Worm (Caenorhabditis elegans) whole organism, L4 larva: ENCODE results near the gene Y41C4A.22.

Experiments used
- D1046.2 ChIP-seq: fragments of 200-800 bp; sonication (Bioruptor generic); IDR thresholded peaks from 2 replicates; pipeline ENCODE4 v1.3.6; 2022; ENCODE audit warnings: missing genetic modification characterization, missing compliant biosample characterization
- F10B5.3 ChIP-seq: sonication (generic microtip); optimal IDR thresholded peaks from 2 replicates; lab custom pipeline; 2016; ENCODE audit warnings: mild to moderate bottlenecking, missing genetic modification characterization, missing compliant biosample characterization
- F49E8.2 ChIP-seq: sonication (generic microtip); optimal IDR thresholded peaks from 2 replicates; lab custom pipeline; 2016; ENCODE audit warnings: missing compliant biosample characterization, mild to moderate bottlenecking, missing genetic modification characterization, borderline replicate concordance
- R02D3.7 ChIP-seq: fragments of 150-350 bp; sonication (generic microtip); optimal IDR thresholded peaks from 3 replicates; lab custom pipeline; 2014; ENCODE audit warnings: missing biosample characterization, missing genetic modification characterization
- T20F7.1 ChIP-seq: fragments of 200-800 bp; sonication (Bioruptor generic); optimal IDR thresholded peaks from 2 replicates; lab custom pipeline; 2018; ENCODE audit warnings: mild to moderate bottlenecking, missing genetic modification characterization, missing compliant biosample characterization
- Y105C5A.15 ChIP-seq: fragments of 200-800 bp; sonication (Bioruptor generic); IDR thresholded peaks from 2 replicates; pipeline ENCODE4 v1.3.6; 2022; ENCODE audit warnings: missing genetic modification characterization, missing compliant biosample characterization
- ZK337.2 ChIP-seq: fragments of 200-800 bp; sonication (Bioruptor generic); IDR thresholded peaks from 2 replicates; pipeline ENCODE4 v1.3.6; 2022; ENCODE audit warnings: missing genetic modification reagents, missing genetic modification characterization, missing compliant biosample characterization
- arid-1 ChIP-seq: fragments of 200-800 bp; sonication (Bioruptor generic); conservative IDR thresholded peaks from 2 replicates; pipeline ENCODE4 v1.3.6; 2022; ENCODE audit warnings: missing genetic modification reagents, missing genetic modification characterization, missing compliant biosample characterization
- ceh-44 ChIP-seq: fragments of 200-800 bp; sonication (Bioruptor generic); IDR thresholded peaks from 2 replicates; pipeline ENCODE4 v1.3.6; 2022; ENCODE audit warnings: missing genetic modification reagents, missing genetic modification characterization, missing compliant biosample characterization
- ceh-62 ChIP-seq: sonication (generic microtip); optimal IDR thresholded peaks from 2 replicates; lab custom pipeline; 2017; ENCODE audit warnings: missing biosample characterization, missing genetic modification characterization
- ces-1 ChIP-seq: fragments of 150-350 bp; sonication (generic microtip); optimal IDR thresholded peaks from 4 replicates; lab custom pipeline; 2014; ENCODE audit warnings: missing biosample characterization, missing genetic modification reagents, missing genetic modification characterization
- ctbp-1 ChIP-seq: fragments of 200-800 bp; sonication (Bioruptor generic); IDR thresholded peaks from 2 replicates; pipeline ENCODE4 v1.3.6; 2022; ENCODE audit warnings: missing genetic modification reagents, missing genetic modification characterization, missing compliant biosample characterization
- daf-12 ChIP-seq: fragments of 150-350 bp; optimal IDR thresholded peaks from 2 replicates; lab custom pipeline; 2014; ENCODE audit warnings: missing biosample characterization, missing genetic modification reagents, missing genetic modification characterization
- daf-19 ChIP-seq: fragments of 200-800 bp; sonication (Bioruptor generic); conservative IDR thresholded peaks from 2 replicates; pipeline ENCODE4 v1.3.6; 2022; ENCODE audit warnings: missing genetic modification characterization, missing compliant biosample characterization
- daf-8 ChIP-seq: fragments of 200-800 bp; sonication (Bioruptor generic); IDR thresholded peaks from 2 replicates; pipeline ENCODE4 v1.3.6; 2022; ENCODE audit warnings: missing genetic modification characterization, missing compliant biosample characterization
- dmd-6 ChIP-seq: fragments of 200-800 bp; sonication (Bioruptor generic); IDR thresholded peaks from 2 replicates; pipeline ENCODE4 v1.3.6; 2022; ENCODE audit warnings: missing genetic modification reagents, missing genetic modification characterization, missing compliant biosample characterization
- dpl-1 ChIP-seq: fragments of 150-350 bp; optimal IDR thresholded peaks from 2 replicates; lab custom pipeline; 2014; ENCODE audit warnings: missing biosample characterization, missing genetic modification reagents, missing genetic modification characterization
- dve-1 ChIP-seq: sonication (generic microtip); optimal IDR thresholded peaks from 2 replicates; lab custom pipeline; 2017; ENCODE audit warnings: antibody characterized with exemption, mild to moderate bottlenecking, missing genetic modification characterization, missing compliant biosample characterization; ENCODE audit not compliant: insufficient read depth
- hlh-11 ChIP-seq: fragments of 200-800 bp; sonication (Bioruptor generic); optimal IDR thresholded peaks from 2 replicates; lab custom pipeline; 2018; ENCODE audit warnings: mild to moderate bottlenecking, missing genetic modification characterization, missing compliant biosample characterization
- hlh-30 ChIP-seq: sonication (generic microtip); optimal IDR thresholded peaks from 2 replicates; lab custom pipeline; 2017; ENCODE audit warnings: antibody characterized with exemption, mild to moderate bottlenecking, missing genetic modification characterization, missing compliant biosample characterization; ENCODE audit not compliant: insufficient read depth
- hmg-1.1 ChIP-seq: fragments of 200-800 bp; sonication (Bioruptor generic); IDR thresholded peaks from 2 replicates; pipeline ENCODE4 v1.3.6; 2022; ENCODE audit warnings: missing genetic modification reagents, missing genetic modification characterization, missing compliant biosample characterization
- lin-1 ChIP-seq: fragments of 200-800 bp; sonication (Bioruptor generic); IDR thresholded peaks from 2 replicates; pipeline ENCODE4 v1.3.6; 2022; ENCODE audit warnings: missing genetic modification reagents, missing genetic modification characterization, missing compliant biosample characterization
- lin-13 ChIP-seq: fragments of 150-350 bp; optimal IDR thresholded peaks from 2 replicates; lab custom pipeline; 2014; ENCODE audit warnings: missing biosample characterization, missing genetic modification reagents, missing genetic modification characterization
- lin-29 ChIP-seq: fragments of 200-800 bp; sonication (Bioruptor generic); IDR thresholded peaks from 2 replicates; pipeline ENCODE4 v1.3.6; 2022; ENCODE audit warnings: missing genetic modification reagents, missing genetic modification characterization, missing compliant biosample characterization
- lin-39 ChIP-seq: fragments of 150-350 bp; optimal IDR thresholded peaks from 2 replicates; lab custom pipeline; 2014; ENCODE audit warnings: missing biosample characterization, missing genetic modification reagents, missing genetic modification characterization
- mdl-1 ChIP-seq, 2 experiments: fragments of 150-350 bp in 1 of 2; sonication (generic microtip) in 1 of 2; optimal IDR thresholded peaks; 2 replicates each; lab custom pipeline; 2014 to 2017; ENCODE audit warnings: missing biosample characterization in 2 of 2, missing genetic modification characterization in 2 of 2
- mep-1 ChIP-seq: fragments of 150-350 bp; sonication (generic microtip); optimal IDR thresholded peaks from 3 replicates; lab custom pipeline; 2014; ENCODE audit warnings: missing biosample characterization, missing genetic modification characterization
- mes-2 ChIP-seq: sonication (generic microtip); optimal IDR thresholded peaks from 2 replicates; lab custom pipeline; 2016; ENCODE audit warnings: missing genotype, mild to moderate bottlenecking, missing genetic modification characterization, missing compliant biosample characterization; ENCODE audit not compliant: poor library complexity, severe bottlenecking
- mxl-3 ChIP-seq: fragments of 200-800 bp; sonication (Bioruptor generic); optimal IDR thresholded peaks from 2 replicates; lab custom pipeline; 2018; ENCODE audit warnings: mild to moderate bottlenecking, missing genetic modification characterization, missing compliant biosample characterization
- nhr-102 ChIP-seq: sonication (generic microtip); optimal IDR thresholded peaks from 2 replicates; lab custom pipeline; 2016; ENCODE audit warnings: mild to moderate bottlenecking, missing genetic modification characterization, moderate library complexity, missing compliant biosample characterization
- nhr-41 ChIP-seq: fragments of 200-800 bp; sonication (Bioruptor generic); IDR thresholded peaks from 2 replicates; pipeline ENCODE4 v1.3.6; 2022; ENCODE audit warnings: missing genetic modification reagents, missing genetic modification characterization, missing compliant biosample characterization
- nhr-48 ChIP-seq: sonication (generic microtip); optimal IDR thresholded peaks from 2 replicates; lab custom pipeline; 2016; ENCODE audit warnings: mild to moderate bottlenecking, missing genetic modification characterization, missing compliant biosample characterization
- nhr-76 ChIP-seq: fragments of 150-350 bp; optimal IDR thresholded peaks from 2 replicates; lab custom pipeline; 2014; ENCODE audit warnings: missing biosample characterization, missing genetic modification characterization
- pha-4 ChIP-seq, 2 experiments: fragments of 150-350 bp in 1 of 2; fragments of 200-800 bp in 1 of 2; sonication (Bioruptor generic) in 1 of 2; IDR thresholded peaks in 1 of 2; optimal IDR thresholded peaks in 1 of 2; 2 replicates each; pipeline versions ENCODE4 v1.3.6 to Lab custom; 2014 to 2022; ENCODE audit warnings: missing genetic modification characterization in 2 of 2, missing genetic modification reagents in 2 of 2, missing biosample characterization in 1 of 2, missing compliant biosample characterization in 1 of 2
- php-3 ChIP-seq: fragments of 200-800 bp; sonication (Bioruptor generic); IDR thresholded peaks from 2 replicates; pipeline ENCODE4 v1.3.6; 2022; ENCODE audit warnings: missing genetic modification reagents, missing genetic modification characterization, missing compliant biosample characterization
- pqm-1 ChIP-seq: sonication (generic microtip); optimal IDR thresholded peaks from 2 replicates; lab custom pipeline; 2017; ENCODE audit warnings: missing biosample characterization, missing genetic modification characterization
- set-16 ChIP-seq: fragments of 200-800 bp; sonication (Bioruptor generic); IDR thresholded peaks from 2 replicates; pipeline ENCODE4 v1.3.6; 2022; ENCODE audit warnings: missing genetic modification reagents, missing genetic modification characterization, missing compliant biosample characterization
- snpc-1.2 ChIP-seq: fragments of 200-800 bp; sonication (Bioruptor generic); IDR thresholded peaks from 2 replicates; pipeline ENCODE4 v1.3.6; 2022; ENCODE audit warnings: missing genetic modification reagents, missing genetic modification characterization, missing compliant biosample characterization
- snpc-4 ChIP-seq: fragments of 150-350 bp; optimal IDR thresholded peaks from 2 replicates; lab custom pipeline; 2014; ENCODE audit warnings: missing biosample characterization, missing genetic modification characterization
- spr-1 ChIP-seq: sonication (generic microtip); optimal IDR thresholded peaks from 2 replicates; lab custom pipeline; 2016; ENCODE audit warnings: mild to moderate bottlenecking, missing genetic modification characterization, missing compliant biosample characterization
- tag-97 ChIP-seq: fragments of 200-800 bp; sonication (Bioruptor generic); IDR thresholded peaks from 2 replicates; pipeline ENCODE4 v1.3.6; 2022; ENCODE audit warnings: missing genetic modification characterization, missing compliant biosample characterization
- vab-7 ChIP-seq: fragments of 200-800 bp; sonication (Bioruptor generic); IDR thresholded peaks from 2 replicates; pipeline ENCODE4 v1.3.6; 2022; ENCODE audit warnings: missing genetic modification reagents, missing genetic modification characterization, missing compliant biosample characterization
- zag-1 ChIP-seq: fragments of 150-350 bp; optimal IDR thresholded peaks from 2 replicates; lab custom pipeline; 2014; ENCODE audit warnings: missing biosample characterization, missing genetic modification characterization
- zfp-2 ChIP-seq: sonication (generic microtip); optimal IDR thresholded peaks from 2 replicates; lab custom pipeline; 2016; ENCODE audit warnings: mild to moderate bottlenecking, missing genetic modification characterization, missing compliant biosample characterization
- zfp-3 ChIP-seq: fragments of 200-800 bp; sonication (Bioruptor generic); conservative IDR thresholded peaks from 2 replicates; pipeline ENCODE4 v1.3.6; 2022; ENCODE audit warnings: missing genetic modification reagents, missing genetic modification characterization, missing compliant biosample characterization
- ztf-7 ChIP-seq: fragments of 150-350 bp; optimal IDR thresholded peaks from 2 replicates; lab custom pipeline; 2014; ENCODE audit warnings: missing biosample characterization, missing genetic modification characterization

The Y41C4A.22 gene

DNA sequence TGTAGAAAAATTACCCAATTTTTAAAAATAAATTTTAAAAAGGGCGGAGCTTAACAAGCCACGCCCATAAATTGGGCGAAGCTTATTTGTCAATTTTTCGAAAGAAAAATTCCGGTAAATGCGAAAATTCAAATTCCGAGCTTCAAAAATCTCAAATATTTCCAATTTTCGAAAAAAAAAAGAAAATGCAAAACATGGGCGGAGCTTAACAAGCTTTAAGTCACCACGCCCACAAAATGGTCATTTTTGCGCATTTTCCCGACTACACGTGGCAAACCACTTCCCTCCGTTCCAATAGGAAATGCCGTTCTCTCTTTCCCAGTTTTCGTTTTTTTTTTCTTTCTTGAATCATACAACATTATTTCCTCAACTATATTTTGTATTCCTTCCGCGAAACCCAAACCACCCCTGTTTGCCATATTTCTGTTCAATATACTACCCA lies 548 bp upstream of the Y41C4A.22 start (continued):
- TF ChIP-seq hlh-11 (no peak), pha-4 (GFP tag; IDR thresholded peaks at IDR 0.05; lab: Robert Waterston, UW) (peak; percentile 26; the same call in 1 of the 2 replicates), pha-4 (tag; optimal IDR thresholded peaks at IDR 0.05; lab: Kevin White, UChicago) (no peak), nhr-41 (GFP tag; lab: Robert Waterston, UW) (no peak; the same call in 1 of the 2 replicates), dpl-1 (GFP tag; lab: Kevin White, UChicago) (no peak), daf-8 (GFP tag; lab: Robert Waterston, UW) (no peak), lin-13 (GFP tag; lab: Kevin White, UChicago) (no peak), tag-97 (GFP tag; lab: Robert Waterston, UW) (no peak), vab-7 (GFP tag; lab: Robert Waterston, UW) (peak; percentile 53; the same call in 1 of the 2 replicates), mdl-1 (tag; optimal IDR thresholded peaks at IDR 0.05; lab: Kevin White, UChicago) (no peak), zfp-3 (GFP tag; lab: Robert Waterston, UW) (peak; percentile 58; the same call in 1 of the 2 replicates), Y105C5A.15 (GFP tag; lab: Robert Waterston, UW) (no peak), dmd-6 (no peak), ctbp-1 (GFP tag; lab: Robert Waterston, UW) (peak; percentile 68; the same call in 1 of the 2 replicates), nhr-76 (tag; lab: Kevin White, UChicago) (no peak), ces-1 (GFP tag; lab: Kevin White, UChicago) (no peak), arid-1 (GFP tag; lab: Robert Waterston, UW) (peak; percentile 22; the same call in 1 of the 2 replicates), mep-1 (tag; lab: Kevin White, UChicago) (no peak), ceh-44 (no peak), spr-1 (tag; lab: Kevin White, UChicago) (no peak), ZK337.2 (GFP tag; lab: Robert Waterston, UW) (no peak), F10B5.3 (no peak), zfp-2 (no peak), D1046.2 (GFP tag; lab: Robert Waterston, UW) (no peak), set-16 (GFP tag; lab: Robert Waterston, UW) (no peak), R02D3.7 (no peak), mxl-3 (GFP tag; lab: Kevin White, UChicago) (no peak), lin-29 (no peak), daf-19 (no peak), mes-2 (tag; lab: Kevin White, UChicago) (no peak), dve-1 (tag; lab: Kevin White, UChicago) (peak; percentile 25), T20F7.1 (GFP tag; lab: Kevin White, UChicago) (no peak), nhr-102 (tag; lab: Kevin White, UChicago) (peak; percentile 60), ztf-7 (no peak), hmg-1.1 (GFP tag; lab: Robert Waterston, UW) (no peak), F49E8.2 (tag; lab: Kevin White, UChicago) (no peak), snpc-1.2 (GFP tag; lab: Robert Waterston, UW) (no peak), hlh-30 (tag; lab: Kevin White, UChicago) (no peak), nhr-48 (tag; lab: Kevin White, UChicago) (peak; percentile 43), pqm-1 (no peak), snpc-4 (tag; lab: Kevin White, UChicago) (no peak), daf-12 (tag; lab: Kevin White, UChicago) (no peak), lin-39 (tag; lab: Kevin White, UChicago) (no peak), php-3 (GFP tag; lab: Robert Waterston, UW) (peak; percentile 33; the same call in 1 of the 2 replicates), zag-1 (tag; lab: Kevin White, UChicago) (no peak), lin-1 (0 out of 2 replicates have a peak, but pooled peaks have one; percentile 11), ceh-62 (no peak)
